Worm (Caenorhabditis elegans) whole organism, L1 larva: ENCODE measurements around the gene F13H8.3.

ENCODE experiments used
- lin-15B ChIP-seq: fragments of 150-350 bp; sonication (generic microtip); optimal IDR thresholded peaks from 3 replicates; lab custom pipeline; 2014; ENCODE audit warnings: missing biosample characterization, missing genetic modification characterization
- mdl-1 ChIP-seq, 2 experiments: fragments of 150-350 bp; optimal IDR thresholded peaks; 2 replicates each; lab custom pipeline; 2014 to 2017; ENCODE audit warnings: missing biosample characterization in 2 of 2, missing genetic modification characterization in 2 of 2, inconsistent platforms in 1 of 2
- nhr-77 ChIP-seq: fragments of 150-350 bp; optimal IDR thresholded peaks from 2 replicates; lab custom pipeline; 2014; ENCODE audit warnings: missing biosample characterization, missing genetic modification characterization
- unc-62 ChIP-seq: fragments of 150-350 bp; optimal IDR thresholded peaks from 2 replicates; lab custom pipeline; 2014; ENCODE audit warnings: missing biosample characterization, missing genetic modification reagents, missing genetic modification characterization

ce11 chrII:6236093-6236945 is 27.5 kb upstream of the F13H8.3 start:
- TF ChIP-seq nhr-77 (tag; lab: Kevin White, UChicago) = no peak
- no peak for TF ChIP-seq unc-62 (GFP tag; lab: Kevin White, UChicago)
- TF ChIP-seq mdl-1 (tag; optimal IDR thresholded peaks at IDR 0.05; lab: Kevin White, UChicago) = no peak
- TF ChIP-seq lin-15B (tag; lab: Kevin White, UChicago) = no peak
